Worm (Caenorhabditis elegans) whole organism, late embryonic: ENCODE data around the gene F17E9.16.

Experiments
- C08G9.2 ChIP-seq: sonication (generic microtip); optimal IDR thresholded peaks from 2 replicates; lab custom pipeline; 2016; ENCODE audit warnings: mild to moderate bottlenecking, missing genetic modification characterization, moderate library complexity, missing compliant biosample characterization
- F13H6.1 ChIP-seq: sonication (generic microtip); optimal IDR thresholded peaks from 2 replicates; lab custom pipeline; 2016; ENCODE audit warnings: missing genetic modification characterization, missing compliant biosample characterization
- K09A11.1 ChIP-seq: sonication (generic microtip); optimal IDR thresholded peaks from 2 replicates; lab custom pipeline; 2017; ENCODE audit warnings: antibody characterized with exemption, mild to moderate bottlenecking, missing genetic modification characterization, missing compliant biosample characterization; ENCODE audit not compliant: insufficient read depth
- ahr-1 ChIP-seq: sonication (generic microtip); optimal IDR thresholded peaks from 2 replicates; lab custom pipeline; 2016; ENCODE audit warnings: missing genetic modification characterization, missing compliant biosample characterization
- ama-1 ChIP-seq: fragments of 150-350 bp; optimal IDR thresholded peaks from 2 replicates; lab custom pipeline; 2014
- ceh-19 ChIP-seq: fragments of 200-800 bp; sonication (Bioruptor generic); optimal IDR thresholded peaks from 2 replicates; lab custom pipeline; 2018; ENCODE audit warnings: mild to moderate bottlenecking, missing genetic modification characterization, missing compliant biosample characterization
- ceh-2 ChIP-seq: sonication (generic microtip); optimal IDR thresholded peaks from 2 replicates; lab custom pipeline; 2016; ENCODE audit warnings: missing genotype, missing genetic modification characterization, missing compliant biosample characterization
- ceh-22 ChIP-seq: sonication (generic microtip); optimal IDR thresholded peaks from 2 replicates; lab custom pipeline; 2017; ENCODE audit warnings: missing biosample characterization, missing genetic modification characterization
- ceh-24 ChIP-seq: sonication (generic microtip); optimal IDR thresholded peaks from 2 replicates; lab custom pipeline; 2016; ENCODE audit warnings: mild to moderate bottlenecking, missing genetic modification characterization, missing compliant biosample characterization
- ceh-31 ChIP-seq: sonication (generic microtip); optimal IDR thresholded peaks from 2 replicates; lab custom pipeline; 2016; ENCODE audit warnings: missing genetic modification characterization, missing compliant biosample characterization
- ceh-48 ChIP-seq: sonication (generic microtip); optimal IDR thresholded peaks from 2 replicates; lab custom pipeline; 2016; ENCODE audit warnings: missing genetic modification characterization, inconsistent platforms, missing compliant biosample characterization
- ceh-6 ChIP-seq: fragments of 200-800 bp; sonication (Bioruptor generic); optimal IDR thresholded peaks from 2 replicates; lab custom pipeline; 2018; ENCODE audit warnings: mild to moderate bottlenecking, missing genetic modification characterization, missing compliant biosample characterization
- che-1 ChIP-seq: sonication (generic microtip); optimal IDR thresholded peaks from 2 replicates; lab custom pipeline; 2016; ENCODE audit warnings: mild to moderate bottlenecking, missing genetic modification characterization, missing compliant biosample characterization
- dmd-4 ChIP-seq: sonication (generic microtip); optimal IDR thresholded peaks from 2 replicates; lab custom pipeline; 2016; ENCODE audit warnings: borderline replicate concordance, missing genetic modification characterization, missing compliant biosample characterization
- dve-1 ChIP-seq: sonication (generic microtip); optimal IDR thresholded peaks from 2 replicates; lab custom pipeline; 2017; ENCODE audit warnings: antibody characterized with exemption, mild to moderate bottlenecking, missing genetic modification characterization, missing compliant biosample characterization
- ets-4 ChIP-seq: sonication (generic microtip); optimal IDR thresholded peaks from 2 replicates; lab custom pipeline; 2016; ENCODE audit warnings: missing genetic modification characterization, missing compliant biosample characterization
- eyg-1 ChIP-seq: sonication (generic microtip); optimal IDR thresholded peaks from 2 replicates; lab custom pipeline; 2016; ENCODE audit warnings: missing genotype, missing genetic modification characterization, missing compliant biosample characterization
- hlh-15 ChIP-seq: sonication (generic microtip); optimal IDR thresholded peaks from 2 replicates; lab custom pipeline; 2016; ENCODE audit warnings: missing genetic modification characterization, missing compliant biosample characterization
- hlh-30 ChIP-seq: sonication (generic microtip); optimal IDR thresholded peaks from 2 replicates; lab custom pipeline; 2017; ENCODE audit warnings: antibody characterized with exemption, missing genetic modification characterization, missing compliant biosample characterization; ENCODE audit not compliant: insufficient read depth
- hlh-6 ChIP-seq: sonication (generic microtip); optimal IDR thresholded peaks from 2 replicates; lab custom pipeline; 2016; ENCODE audit warnings: missing genotype, missing genetic modification characterization, missing compliant biosample characterization
- hlh-8 ChIP-seq: sonication (generic microtip); optimal IDR thresholded peaks from 2 replicates; lab custom pipeline; 2016; ENCODE audit warnings: missing genotype, missing genetic modification characterization, missing compliant biosample characterization
- lim-6 ChIP-seq: sonication (generic microtip); optimal IDR thresholded peaks from 2 replicates; lab custom pipeline; 2016; ENCODE audit warnings: missing genetic modification characterization, missing compliant biosample characterization
- lin-11 ChIP-seq: fragments of 200-800 bp; sonication (Bioruptor generic); optimal IDR thresholded peaks from 2 replicates; lab custom pipeline; 2018; ENCODE audit warnings: mild to moderate bottlenecking, missing genetic modification characterization, missing compliant biosample characterization
- madf-2 ChIP-seq: sonication (generic microtip); optimal IDR thresholded peaks from 2 replicates; lab custom pipeline; 2017; ENCODE audit warnings: missing genetic modification characterization, missing compliant biosample characterization
- mec-3 ChIP-seq: sonication (generic microtip); optimal IDR thresholded peaks from 2 replicates; lab custom pipeline; 2016; ENCODE audit warnings: borderline replicate concordance, missing genetic modification characterization, missing compliant biosample characterization
- nhr-232 ChIP-seq: sonication (generic microtip); optimal IDR thresholded peaks from 2 replicates; lab custom pipeline; 2016; ENCODE audit warnings: missing genetic modification characterization, missing compliant biosample characterization
- npax-4 ChIP-seq: sonication (generic microtip); optimal IDR thresholded peaks from 2 replicates; lab custom pipeline; 2016; ENCODE audit warnings: missing genetic modification characterization, missing compliant biosample characterization
- pag-3 ChIP-seq: sonication (generic microtip); optimal IDR thresholded peaks from 2 replicates; lab custom pipeline; 2016; ENCODE audit warnings: missing compliant biosample characterization, missing genetic modification characterization, borderline replicate concordance
- pha-2 ChIP-seq: sonication (generic microtip); optimal IDR thresholded peaks from 2 replicates; lab custom pipeline; 2017; ENCODE audit warnings: mild to moderate bottlenecking, missing genetic modification characterization, missing compliant biosample characterization
- pha-4 ChIP-seq: fragments of 150-350 bp; optimal IDR thresholded peaks from 2 replicates; lab custom pipeline; 2018; ENCODE audit warnings: missing biosample characterization, missing genetic modification reagents, missing genetic modification characterization
- pros-1 ChIP-seq: fragments of 150-350 bp; optimal IDR thresholded peaks from 2 replicates; lab custom pipeline; 2014; ENCODE audit warnings: missing biosample characterization, missing genetic modification reagents, missing genetic modification characterization
- sox-2 ChIP-seq: fragments of 200-800 bp; sonication (Bioruptor generic); IDR thresholded peaks from 2 replicates; pipeline ENCODE4 v1.3.6; 2022; ENCODE audit warnings: missing genetic modification reagents, missing genetic modification characterization, missing compliant biosample characterization
- sox-4 ChIP-seq: sonication (generic microtip); optimal IDR thresholded peaks from 2 replicates; lab custom pipeline; 2017; ENCODE audit warnings: mild to moderate bottlenecking, missing genetic modification characterization, inconsistent platforms, missing compliant biosample characterization
- syd-9 ChIP-seq: sonication (generic microtip); optimal IDR thresholded peaks from 2 replicates; lab custom pipeline; 2016; ENCODE audit warnings: mild to moderate bottlenecking, missing genetic modification characterization, moderate library complexity, missing compliant biosample characterization
- tbx-7 ChIP-seq: sonication (generic microtip); optimal IDR thresholded peaks from 2 replicates; lab custom pipeline; 2016; ENCODE audit warnings: missing genotype, missing genetic modification characterization, missing compliant biosample characterization
- ttx-3 ChIP-seq: sonication (generic microtip); optimal IDR thresholded peaks from 2 replicates; lab custom pipeline; 2016; ENCODE audit warnings: missing genetic modification reagents, missing genetic modification characterization, missing compliant biosample characterization
- unc-3 ChIP-seq, 2 experiments: fragments of 200-800 bp in 1 of 2; sonication (Bioruptor generic) in 1 of 2; sonication (generic microtip) in 1 of 2; conservative IDR thresholded peaks in 1 of 2; optimal IDR thresholded peaks in 1 of 2; 2 replicates each; pipeline versions ENCODE4 v1.3.6 to Lab custom; 2016 to 2022; ENCODE audit warnings: missing compliant biosample characterization in 2 of 2, missing genetic modification characterization in 2 of 2, missing genetic modification reagents in 1 of 2
- unc-42 ChIP-seq: sonication (generic microtip); optimal IDR thresholded peaks from 2 replicates; lab custom pipeline; 2016; ENCODE audit warnings: missing genotype, missing genetic modification characterization, missing compliant biosample characterization
- unc-55 ChIP-seq: sonication (generic microtip); optimal IDR thresholded peaks from 2 replicates; lab custom pipeline; 2017; ENCODE audit warnings: missing biosample characterization, missing genetic modification reagents, missing genetic modification characterization
- unc-86 ChIP-seq: sonication (generic microtip); optimal IDR thresholded peaks from 2 replicates; lab custom pipeline; 2016; ENCODE audit warnings: missing genetic modification characterization, missing compliant biosample characterization
- ztf-16 ChIP-seq: sonication (generic microtip); optimal IDR thresholded peaks from 2 replicates; lab custom pipeline; 2017; ENCODE audit warnings: missing genetic modification characterization, missing compliant biosample characterization

Gene F17E9.16

DNA sequence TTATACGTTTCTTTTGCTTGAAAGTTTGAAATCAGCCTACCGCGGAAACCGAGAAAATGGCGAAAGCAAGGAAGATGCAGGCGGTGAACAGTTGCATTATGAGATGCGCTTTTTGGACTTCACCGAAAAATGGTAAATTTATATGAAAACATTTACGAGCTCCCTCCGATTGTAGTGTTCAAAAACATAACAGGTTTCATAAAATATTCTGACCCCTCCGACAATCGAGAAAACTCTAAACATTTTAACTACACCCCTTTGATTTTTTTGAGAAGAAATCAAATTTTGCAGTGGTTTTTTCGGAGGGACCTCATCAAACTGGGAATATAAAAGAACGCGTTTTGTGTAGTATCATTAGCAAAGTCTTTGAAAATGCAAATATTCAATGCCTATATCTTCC, 5.1 kb upstream of the F17E9.16 start, which contains the start of the genes F17E9.18 and F17E9.15:
Gene F17E9.18, minus strand, starts transcription at position 101 of the 400 bp plus-strand sequence.
Gene F17E9.15, plus strand, starts transcription at position 368 of the 400 bp plus-strand sequence.
- TF ChIP-seq ahr-1 (tag; lab: Kevin White, UChicago) (no peak), ceh-24 (tag; lab: Kevin White, UChicago) (no peak), syd-9 (no peak), ceh-19 (GFP tag; lab: Kevin White, UChicago) (no peak), madf-2 (tag; lab: Kevin White, UChicago) (no peak), unc-55 (no peak), hlh-6 (no peak), pha-4 (tag; lab: Kevin White, UChicago) (no peak), K09A11.1 (tag; lab: Kevin White, UChicago) (no peak), tbx-7 (no peak), hlh-15 (no peak), pros-1 (no peak), hlh-8 (no peak), unc-3 (GFP tag; conservative IDR thresholded peaks at IDR 0.05; lab: Robert Waterston, UW) (no peak), unc-3 (tag; optimal IDR thresholded peaks at IDR 0.05; lab: Kevin White, UChicago) (no peak), ceh-6 (no peak), unc-86 (tag; lab: Kevin White, UChicago) (no peak), npax-4 (no peak), ceh-31 (no peak), ceh-2 (tag; lab: Kevin White, UChicago) (no peak), F13H6.1 (tag; lab: Kevin White, UChicago) (no peak)

DNA sequence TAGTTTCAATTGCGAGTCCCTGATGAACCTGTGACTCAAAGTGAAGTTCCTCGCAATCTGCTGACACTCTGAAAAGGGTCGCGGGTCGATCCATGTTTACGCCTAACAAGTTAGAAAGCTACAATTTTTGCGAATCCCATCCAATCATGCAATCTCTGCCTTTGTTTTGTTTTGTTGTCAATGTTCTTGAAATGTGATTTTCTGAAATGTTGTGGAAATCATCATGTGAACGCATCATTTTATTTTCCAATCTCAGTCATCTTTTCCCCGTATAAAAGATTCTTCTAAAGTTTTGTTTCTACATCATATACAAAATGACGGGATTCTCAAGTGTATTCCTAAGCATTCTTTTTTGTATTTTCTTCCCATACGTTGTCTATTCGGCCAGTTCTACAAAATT, 4.1 kb upstream of the F17E9.16 start, which contains the start of gene F17E9.4:
Gene F17E9.4, plus strand, starts transcription at position 301 of the 400 bp plus-strand sequence.
- TF ChIP-seq dmd-4 (tag; lab: Kevin White, UChicago) (no peak), ttx-3 (no peak), ama-1 (lab: Kevin White, UChicago) (no peak), C08G9.2 (no peak), ahr-1 (tag; lab: Kevin White, UChicago) (no peak), sox-2 (no peak), lin-11 (no peak)

DNA sequence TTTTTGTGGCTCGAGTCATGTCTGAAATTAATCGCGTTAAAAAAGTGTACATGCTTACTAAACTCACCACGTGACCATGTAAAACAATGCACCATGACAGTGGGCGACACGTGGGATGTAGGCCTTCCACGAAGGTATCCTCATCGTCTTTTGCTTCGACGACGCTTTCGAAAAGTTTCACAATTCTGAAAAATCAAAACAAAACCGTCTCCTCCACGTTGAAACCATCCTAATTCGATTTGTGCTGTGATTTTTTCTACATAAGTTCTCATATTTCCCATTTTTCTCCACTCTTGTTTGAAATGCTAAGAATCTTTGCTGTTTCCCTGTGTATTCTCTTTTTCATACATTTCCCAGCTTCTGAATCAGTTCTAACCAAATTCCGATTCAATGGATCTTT, 2.4 kb downstream of the F17E9.16 start, which contains the start of gene F17E9.3:
Gene F17E9.3, plus strand, starts transcription at position 301 of the 400 bp plus-strand sequence.
- no peak for TF ChIP-seq sox-4 (tag; lab: Kevin White, UChicago)
- no peak for TF ChIP-seq ztf-16
- TF ChIP-seq nhr-232 (tag; lab: Kevin White, UChicago), result no peak
- TF ChIP-seq ceh-48, result no peak
- TF ChIP-seq mec-3 (tag; lab: Kevin White, UChicago), result no peak
- no peak for TF ChIP-seq lin-11
- TF ChIP-seq eyg-1 (tag; lab: Kevin White, UChicago), result no peak
- no peak for TF ChIP-seq npax-4
- no peak for TF ChIP-seq lim-6
- no peak for TF ChIP-seq ets-4 (tag; lab: Kevin White, UChicago)
- no peak for TF ChIP-seq pha-2
- no peak for TF ChIP-seq ceh-22 (tag; lab: Kevin White, UChicago)
- no peak for TF ChIP-seq ceh-24 (tag; lab: Kevin White, UChicago)
- TF ChIP-seq, all 69 proteins: peak for 0

DNA sequence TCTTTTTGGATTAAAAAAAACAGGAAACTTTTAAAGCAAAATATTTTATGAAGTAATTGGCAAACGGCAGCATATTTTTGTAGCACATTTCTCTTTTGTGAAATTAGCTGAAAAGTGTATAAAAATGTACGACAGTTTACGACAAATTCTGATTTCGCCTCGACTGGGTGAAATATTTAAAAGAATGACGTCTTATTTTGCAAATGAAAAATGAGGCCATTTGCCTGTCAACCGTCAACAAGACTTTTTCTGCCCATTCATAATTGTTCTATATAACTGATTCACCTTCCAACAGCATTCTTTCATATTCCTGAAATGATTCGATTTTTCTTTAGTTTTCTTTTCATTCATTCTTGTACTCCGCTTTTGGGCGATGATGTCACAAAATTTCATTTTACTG, 3.5 kb downstream of the F17E9.16 start, which contains the start of the genes F17E9.2 and col-116:
Gene F17E9.2, plus strand, starts transcription at position 301 of the 400 bp plus-strand sequence.
Gene col-116, plus strand, starts transcription at position 315 of the 400 bp plus-strand sequence.
- TF ChIP-seq dve-1 (tag; lab: Kevin White, UChicago) (no peak), hlh-30 (tag; lab: Kevin White, UChicago) (no peak), madf-2 (tag; lab: Kevin White, UChicago) (no peak), ceh-22 (tag; lab: Kevin White, UChicago) (no peak), pag-3 (tag; lab: Kevin White, UChicago) (no peak), tbx-7 (no peak), che-1 (no peak), unc-42 (tag; lab: Kevin White, UChicago) (no peak), unc-3 (GFP tag; conservative IDR thresholded peaks at IDR 0.05; lab: Robert Waterston, UW) (no peak), unc-3 (tag; optimal IDR thresholded peaks at IDR 0.05; lab: Kevin White, UChicago) (no peak), syd-9 (no peak)
- TF ChIP-seq, all 69 proteins: peak for 0
